Worm (Caenorhabditis elegans) whole organism, L4/young adult: ENCODE results near the gene hlh-34.

Experiments used
- W03F9.2 ChIP-seq: fragments of 150-350 bp; optimal IDR thresholded peaks from 2 replicates; lab custom pipeline; 2014; ENCODE audit warnings: missing biosample characterization, missing genetic modification characterization
- dao-5 ChIP-seq: sonication (generic microtip); optimal IDR thresholded peaks from 2 replicates; lab custom pipeline; 2016; ENCODE audit warnings: missing genotype, missing genetic modification characterization, moderate library complexity, missing compliant biosample characterization
- him-1 ChIP-seq: sonication (generic microtip); optimal IDR thresholded peaks from 2 replicates; lab custom pipeline; 2016; ENCODE audit warnings: missing genotype, missing genetic modification reagents, missing genetic modification characterization, missing compliant biosample characterization

- TF ChIP-seq him-1 = no peak
- no peak for TF ChIP-seq W03F9.2
- no peak for TF ChIP-seq dao-5 (tag; lab: Kevin White, UChicago)
Observed at ce11 chrV:13724781-13725180, 17.6 kb upstream of the hlh-34 start, which contains the start of gene F35E12.2.
